Worm (Caenorhabditis elegans) whole organism, L4 larva: ENCODE results near the gene met-2.

Experiments
- R02D3.7 ChIP-seq: fragments of 150-350 bp; sonication (generic microtip); optimal IDR thresholded peaks from 3 replicates; lab custom pipeline; 2014; ENCODE audit warnings: missing biosample characterization, missing genetic modification characterization
- aha-1 ChIP-seq: fragments of 150-350 bp; peaks from one replicate; lab custom pipeline; 2014; ENCODE audit warnings: missing biosample characterization, missing genetic modification characterization
- ama-1 ChIP-seq: fragments of 150-350 bp; optimal IDR thresholded peaks from 2 replicates; lab custom pipeline; 2014; ENCODE audit warnings: inconsistent platforms, mixed read lengths
- hif-1 ChIP-seq, 2 experiments: sonication (generic microtip); optimal IDR thresholded peaks; 2 replicates each; lab custom pipeline; 2016 to 2017; ENCODE audit warnings: missing compliant biosample characterization in 2 of 2, missing genetic modification characterization in 2 of 2, missing genetic modification reagents in 2 of 2, missing genotype in 2 of 2, mild to moderate bottlenecking in 1 of 2
- hlh-30 ChIP-seq: sonication (generic microtip); optimal IDR thresholded peaks from 2 replicates; lab custom pipeline; 2017; ENCODE audit warnings: antibody characterized with exemption, mild to moderate bottlenecking, missing genetic modification characterization, missing compliant biosample characterization; ENCODE audit not compliant: insufficient read depth
- lsy-2 ChIP-seq, 2 experiments: fragments of 150-350 bp in 1 of 2; sonication (generic microtip) in 1 of 2; optimal IDR thresholded peaks; 2 replicates each; lab custom pipeline; 2014 to 2017; ENCODE audit warnings: missing biosample characterization in 2 of 2, missing genetic modification characterization in 2 of 2
- nhr-237 ChIP-seq: sonication (generic microtip); optimal IDR thresholded peaks from 2 replicates; lab custom pipeline; 2017; ENCODE audit warnings: missing biosample characterization, missing genetic modification characterization
- vab-7 ChIP-seq: fragments of 200-800 bp; sonication (Bioruptor generic); IDR thresholded peaks from 2 replicates; pipeline ENCODE4 v1.3.6; 2022; ENCODE audit warnings: missing genetic modification reagents, missing genetic modification characterization, missing compliant biosample characterization

- TF ChIP-seq aha-1 (tag; lab: Kevin White, UChicago) (peak; percentile 13), hlh-30 (tag; lab: Kevin White, UChicago) (peak; percentile 37), nhr-237 (tag; lab: Kevin White, UChicago) (no peak), hif-1 (tag; optimal IDR thresholded peaks at IDR 0.05; lab: Kevin White, UChicago) (no peak), ama-1 (lab: Kevin White, UChicago) (no peak), vab-7 (GFP tag; lab: Robert Waterston, UW) (no peak), lsy-2 (tag; optimal IDR thresholded peaks at IDR 0.05; lab: Kevin White, UChicago) (peak in 1 of 2 experiments; percentile 51), R02D3.7 (tag; lab: Kevin White, UChicago) (no peak)
These were observed 49.3 kb upstream of the met-2 start, which contains the start of gene ZC262.13 for ce11 chrIII:8325574-8326513.
